Worm (Caenorhabditis elegans) whole organism, mixed stage, embryonic: Measurements from ENCODE around the gene R07H5.9.

Source experiments
- ceh-43 ChIP-seq: fragments of 200-800 bp; sonication (Bioruptor generic); optimal IDR thresholded peaks from 2 replicates; lab custom pipeline; 2018; ENCODE audit warnings: mild to moderate bottlenecking, missing genetic modification characterization, moderate library complexity, missing compliant biosample characterization
- ces-1 ChIP-seq: fragments of 150-350 bp; optimal IDR thresholded peaks from 2 replicates; lab custom pipeline; 2014; ENCODE audit warnings: missing biosample characterization, missing genetic modification reagents, missing genetic modification characterization
- elt-1 ChIP-seq: sonication (generic microtip); optimal IDR thresholded peaks from 2 replicates; lab custom pipeline; 2017; ENCODE audit warnings: missing genetic modification characterization, mild to moderate bottlenecking, missing compliant biosample characterization, antibody characterized with exemption, moderate library complexity, borderline replicate concordance; ENCODE audit not compliant: insufficient read depth
- mab-5 ChIP-seq: fragments of 150-350 bp; optimal IDR thresholded peaks from 2 replicates; lab custom pipeline; 2014; ENCODE audit warnings: missing biosample characterization, missing genetic modification characterization
- nhr-12 ChIP-seq: fragments of 150-350 bp; optimal IDR thresholded peaks from 2 replicates; lab custom pipeline; 2014; ENCODE audit warnings: missing biosample characterization, missing genetic modification characterization
- nhr-28 ChIP-seq: fragments of 150-350 bp; optimal IDR thresholded peaks from 2 replicates; lab custom pipeline; 2014; ENCODE audit warnings: missing biosample characterization, missing genetic modification characterization
- nhr-76 ChIP-seq: sonication (generic microtip); optimal IDR thresholded peaks from 2 replicates; lab custom pipeline; 2017; ENCODE audit warnings: missing biosample characterization, missing genetic modification characterization
- snpc-4 ChIP-seq: fragments of 150-350 bp; optimal IDR thresholded peaks from 2 replicates; lab custom pipeline; 2014; ENCODE audit warnings: missing biosample characterization, missing genetic modification characterization

DNA sequence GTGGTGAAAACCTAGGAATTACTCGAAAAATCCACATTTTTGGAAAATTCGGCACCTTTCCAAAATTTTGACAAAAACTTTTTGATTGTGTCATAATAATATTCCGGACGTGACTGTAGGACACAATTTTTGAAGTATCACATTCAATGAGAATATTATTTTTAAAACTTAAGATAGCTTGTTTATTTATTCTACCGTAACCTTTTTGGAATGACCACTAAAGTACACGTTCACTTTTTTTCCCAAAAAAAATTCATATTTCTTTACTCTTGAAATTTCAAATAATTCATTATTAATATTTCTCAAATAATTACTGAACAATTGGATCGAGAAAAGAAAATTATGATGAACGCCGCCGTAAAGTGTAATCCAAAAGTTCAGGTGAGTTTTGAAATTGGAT is at the start of gene R07H5.9:
- TF ChIP-seq ces-1 = no peak
- no peak for TF ChIP-seq snpc-4 (tag; lab: Kevin White, UChicago)
- TF ChIP-seq nhr-76 = no peak
- TF ChIP-seq nhr-12 (tag; lab: Kevin White, UChicago) = no peak
- no peak for TF ChIP-seq nhr-28 (tag; lab: Kevin White, UChicago)
- no peak for TF ChIP-seq mab-5 (tag; lab: Kevin White, UChicago)
- no peak for TF ChIP-seq ceh-43 (GFP tag; lab: Kevin White, UChicago)
- no peak for TF ChIP-seq elt-1 (tag; lab: Kevin White, UChicago)
